Fruit fly (Drosophila melanogaster) whole organism, pupa: Measurements from ENCODE around the gene mts.

Experiments used
- CG13204 ChIP-seq: fragments of 200-800 bp; sonication (Bioruptor generic); optimal IDR thresholded peaks from 2 replicates; lab custom pipeline; 2018; ENCODE audit warnings: missing biosample characterization, mild to moderate bottlenecking, missing genetic modification characterization, moderate library complexity
- CG14655 ChIP-seq: fragments of 200-800 bp; sonication (Bioruptor generic); optimal IDR thresholded peaks from 3 replicates; lab custom pipeline; 2017; ENCODE audit warnings: mild to moderate bottlenecking, missing biosample characterization, missing genetic modification reagents, missing genetic modification characterization
- CG4496 ChIP-seq: fragments of 200-800 bp; sonication (Bioruptor generic); IDR thresholded peaks from 3 replicates; pipeline ENCODE4 v1.3.6; 2022; ENCODE audit warnings: missing biosample characterization, missing genetic modification characterization
- D1 ChIP-seq: fragments of 200-800 bp; sonication (Bioruptor generic); optimal IDR thresholded peaks from 2 replicates; lab custom pipeline; 2018; ENCODE audit warnings: missing biosample characterization, mild to moderate bottlenecking, missing genetic modification characterization, moderate library complexity
- EcR ChIP-seq: fragments of 200-800 bp; sonication (Bioruptor generic); optimal IDR thresholded peaks from 3 replicates; lab custom pipeline; 2019; ENCODE audit warnings: missing biosample characterization, missing genetic modification characterization, mild to moderate bottlenecking, moderate library complexity, missing genetic modification reagents
- Pif1A ChIP-seq: fragments of 200-800 bp; sonication (Bioruptor generic); optimal IDR thresholded peaks from 3 replicates; lab custom pipeline; 2016; ENCODE audit warnings: missing biosample characterization, missing genetic modification characterization
- Snoo ChIP-seq: fragments of 200-800 bp; sonication (Bioruptor generic); optimal IDR thresholded peaks from 3 replicates; lab custom pipeline; 2017; ENCODE audit warnings: missing biosample characterization, mild to moderate bottlenecking, missing genetic modification characterization, inconsistent platforms
- gl ChIP-seq: fragments of 200-800 bp; sonication (Bioruptor generic); optimal IDR thresholded peaks from 2 replicates; lab custom pipeline; 2018; ENCODE audit warnings: missing biosample characterization, mild to moderate bottlenecking, missing genetic modification characterization

DNA sequence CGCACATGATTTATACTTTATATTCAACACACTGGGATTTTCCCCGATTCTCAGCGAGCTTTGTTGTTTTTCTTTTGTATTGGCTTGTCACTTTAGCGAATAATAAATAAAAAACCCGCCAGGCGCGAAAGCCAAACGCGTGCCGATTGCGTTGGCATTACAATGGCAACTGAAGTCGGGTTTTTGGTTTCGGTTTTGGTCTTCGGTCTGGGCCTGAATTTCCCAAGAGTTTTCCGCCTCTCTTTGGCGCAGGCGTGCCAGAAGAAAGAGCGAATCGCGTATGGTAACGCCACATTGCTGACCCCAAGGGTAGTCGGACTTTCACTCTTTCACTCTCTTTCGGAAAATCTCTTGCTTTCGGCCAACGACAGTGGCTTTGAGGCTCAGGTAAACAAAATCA is 27.7 kb downstream of the mts start, which contains the start of gene CG14535:
- TF ChIP-seq CG14655 (GFP tag; lab: Kevin White, UChicago), result no peak
- TF ChIP-seq gl (tag; lab: Kevin White, UChicago), result no peak
- TF ChIP-seq D1 (tag; lab: Kevin White, UChicago), result no peak
- no peak for TF ChIP-seq CG13204 (GFP tag; lab: Kevin White, UChicago)
- TF ChIP-seq EcR, result no peak
- TF ChIP-seq Pif1A, result no peak
- TF ChIP-seq Snoo (tag; lab: Kevin White, UChicago), result no peak
- TF ChIP-seq CG4496 (GFP tag; lab: Robert Waterston, UW), result 0 out of 3 replicates have a peak, but pooled peaks have one; percentile 19
